Fruit fly (Drosophila melanogaster) whole organism, embryonic: Measurements from ENCODE around the gene CG10274.

Experiments used
- CG10654 ChIP-seq: fragments of 200-800 bp; sonication (Bioruptor generic); optimal IDR thresholded peaks from 2 replicates; lab custom pipeline; 2016; ENCODE audit warnings: missing biosample characterization, missing genetic modification characterization
- CG12104 ChIP-seq: fragments of 200-800 bp; sonication (Bioruptor generic); optimal IDR thresholded peaks from 3 replicates; lab custom pipeline; 2016; ENCODE audit warnings: missing biosample characterization, missing genetic modification characterization
- CG13624 ChIP-seq: fragments of 200-800 bp; sonication (Bioruptor generic); optimal IDR thresholded peaks from 2 replicates; lab custom pipeline; 2016; ENCODE audit warnings: missing biosample characterization, missing genetic modification characterization
- CG13775 ChIP-seq: fragments of 200-800 bp; sonication (Bioruptor generic); optimal IDR thresholded peaks from 3 replicates; lab custom pipeline; 2017; ENCODE audit warnings: missing biosample characterization, mild to moderate bottlenecking, missing genetic modification characterization
- CG14050 ChIP-seq: fragments of 200-800 bp; sonication (Bioruptor generic); IDR thresholded peaks from 3 replicates; pipeline ENCODE4 v1.3.6; 2022; ENCODE audit warnings: missing biosample characterization, missing genetic modification characterization
- CG14710 ChIP-seq: fragments of 200-800 bp; sonication (Bioruptor generic); optimal IDR thresholded peaks from 3 replicates; lab custom pipeline; 2019; ENCODE audit warnings: missing biosample characterization, mild to moderate bottlenecking, missing genetic modification characterization, moderate library complexity
- CG17186 ChIP-seq: fragments of 200-800 bp; sonication (Bioruptor generic); optimal IDR thresholded peaks from 3 replicates; lab custom pipeline; 2017; ENCODE audit warnings: missing biosample characterization, missing genetic modification reagents, missing genetic modification characterization
- CG17912 ChIP-seq: fragments of 200-800 bp; sonication (Bioruptor generic); optimal IDR thresholded peaks from 2 replicates; lab custom pipeline; 2018; ENCODE audit warnings: missing biosample characterization, mild to moderate bottlenecking, missing genetic modification characterization
- CG1832 ChIP-seq: fragments of 200-800 bp; sonication (Bioruptor generic); optimal IDR thresholded peaks from 2 replicates; lab custom pipeline; 2017; ENCODE audit warnings: missing biosample characterization, mild to moderate bottlenecking, missing genetic modification characterization, inconsistent platforms
- CG2120 ChIP-seq: fragments of 200-800 bp; sonication (Bioruptor generic); optimal IDR thresholded peaks from 3 replicates; lab custom pipeline; 2016; ENCODE audit warnings: missing biosample characterization, missing genetic modification characterization
- CG34376 ChIP-seq: fragments of 200-800 bp; sonication (Bioruptor generic); optimal IDR thresholded peaks from 2 replicates; lab custom pipeline; 2018; ENCODE audit warnings: missing biosample characterization, mild to moderate bottlenecking, missing genetic modification characterization
- CG43689 ChIP-seq: fragments of 200-800 bp; sonication (Bioruptor generic); IDR thresholded peaks from 2 replicates; pipeline ENCODE4 v1.3.6; 2022; ENCODE audit warnings: missing biosample characterization, missing genetic modification characterization
- CG6254 ChIP-seq: fragments of 200-800 bp; sonication (Bioruptor generic); optimal IDR thresholded peaks from 3 replicates; lab custom pipeline; 2017; ENCODE audit warnings: mild to moderate bottlenecking, missing biosample characterization, missing genetic modification reagents, missing genetic modification characterization
- CG6765 ChIP-seq: fragments of 200-800 bp; sonication (Bioruptor generic); optimal IDR thresholded peaks from 3 replicates; lab custom pipeline; 2017; ENCODE audit warnings: missing biosample characterization, mild to moderate bottlenecking, missing genetic modification characterization
- Deaf1 ChIP-seq: fragments of 200-800 bp; optimal IDR thresholded peaks from 3 replicates; lab custom pipeline; 2019; ENCODE audit warnings: missing biosample characterization, mild to moderate bottlenecking, missing genetic modification characterization, moderate library complexity
- Doc3 ChIP-seq: fragments of 200-800 bp; sonication (Bioruptor generic); IDR thresholded peaks from 3 replicates; pipeline ENCODE4 v1.3.6; 2022; ENCODE audit warnings: missing biosample characterization, missing genetic modification characterization; ENCODE audit not compliant: partially characterized antibody
- Dref ChIP-seq: fragments of 200-800 bp; sonication (Bioruptor generic); IDR thresholded peaks from 2 replicates; pipeline ENCODE4 v1.3.6; 2022; ENCODE audit warnings: missing biosample characterization, missing genetic modification characterization
- Fer1 ChIP-seq: fragments of 200-800 bp; sonication (Bioruptor generic); optimal IDR thresholded peaks from 2 replicates; lab custom pipeline; 2017; ENCODE audit warnings: missing biosample characterization, mild to moderate bottlenecking, missing genetic modification characterization
- HLH4C ChIP-seq: fragments of 200-800 bp; sonication (Bioruptor generic); IDR thresholded peaks from 3 replicates; pipeline ENCODE4 v1.3.6; 2022; ENCODE audit warnings: missing biosample characterization, missing genetic modification characterization; ENCODE audit not compliant: partially characterized antibody
- Lhr ChIP-seq: fragments of 200-800 bp; sonication (Bioruptor generic); optimal IDR thresholded peaks from 3 replicates; lab custom pipeline; 2017; ENCODE audit warnings: mild to moderate bottlenecking, missing biosample characterization, missing genetic modification reagents, missing genetic modification characterization
- Mad ChIP-seq: fragments of 200-800 bp; sonication (Bioruptor generic); optimal IDR thresholded peaks from 2 replicates; lab custom pipeline; 2016; ENCODE audit warnings: missing biosample characterization, missing genetic modification characterization
- Max ChIP-seq: fragments of 200-800 bp; sonication (Bioruptor generic); optimal IDR thresholded peaks from 2 replicates; lab custom pipeline; 2016; ENCODE audit warnings: missing biosample characterization, mild to moderate bottlenecking, missing genetic modification characterization
- Opbp ChIP-seq: fragments of 200-800 bp; sonication (Bioruptor generic); IDR thresholded peaks from 3 replicates; pipeline ENCODE4 v1.3.6; 2022; ENCODE audit warnings: missing biosample characterization, missing genetic modification characterization; ENCODE audit not compliant: partially characterized antibody
- Optix ChIP-seq: fragments of 200-800 bp; sonication (Bioruptor generic); IDR thresholded peaks from 3 replicates; pipeline ENCODE4 v1.3.6; 2022; ENCODE audit warnings: missing biosample characterization, missing genetic modification characterization
- Sry-δ ChIP-seq: fragments of 200-800 bp; sonication (Bioruptor generic); optimal IDR thresholded peaks from 2 replicates; lab custom pipeline; 2016; ENCODE audit warnings: missing biosample characterization, missing genetic modification characterization
- Stat92E ChIP-seq, 3 experiments: fragments of >200 bp in 2 of 3; fragments of 200-800 bp in 1 of 3; sonication (Bioruptor generic) in 1 of 3; optimal IDR thresholded peaks; 2 replicates each; lab custom pipeline; 2017 to 2019; ENCODE audit warnings: missing biosample characterization in 3 of 3, missing genetic modification characterization in 3 of 3, mild to moderate bottlenecking in 1 of 3, moderate library complexity in 1 of 3
- Trl ChIP-seq, 3 experiments: fragments of >200 bp in 2 of 3; fragments of 200-800 bp in 1 of 3; sonication (Bioruptor generic) in 1 of 3; optimal IDR thresholded peaks; 2 replicates in 1 of 3; 3 replicates in 2 of 3; lab custom pipeline; 2016 to 2017; ENCODE audit warnings: missing biosample characterization in 1 of 3, missing genetic modification characterization in 1 of 3
- ato ChIP-seq: fragments of 200-800 bp; sonication (Bioruptor generic); IDR thresholded peaks from 2 replicates; pipeline ENCODE4 v1.3.6; 2022; ENCODE audit warnings: missing biosample characterization, missing genetic modification characterization; ENCODE audit not compliant: partially characterized antibody
- bowl ChIP-seq: fragments of 200-800 bp; sonication (Bioruptor generic); IDR thresholded peaks from 2 replicates; pipeline ENCODE4 v1.3.6; 2022; ENCODE audit warnings: missing biosample characterization, missing genetic modification characterization
- cg ChIP-seq: fragments of 200-800 bp; sonication (Bioruptor generic); optimal IDR thresholded peaks from 3 replicates; lab custom pipeline; 2019; ENCODE audit warnings: missing biosample characterization, mild to moderate bottlenecking, missing genetic modification characterization, moderate library complexity
- da ChIP-seq: fragments of 200-800 bp; sonication (Bioruptor generic); optimal IDR thresholded peaks from 2 replicates; lab custom pipeline; 2016; ENCODE audit warnings: missing biosample characterization, missing genetic modification characterization
- danr ChIP-seq: fragments of 200-800 bp; sonication (Bioruptor generic); IDR thresholded peaks from 2 replicates; pipeline ENCODE4 v1.3.6; 2022; ENCODE audit warnings: missing biosample characterization, missing genetic modification characterization
- disco-r ChIP-seq: fragments of 200-800 bp; sonication (Bioruptor generic); optimal IDR thresholded peaks from 2 replicates; lab custom pipeline; 2016; ENCODE audit warnings: missing biosample characterization, missing genetic modification characterization
- fd96Cb ChIP-seq: fragments of 200-800 bp; sonication (Bioruptor generic); optimal IDR thresholded peaks from 2 replicates; lab custom pipeline; 2018; ENCODE audit warnings: missing biosample characterization, mild to moderate bottlenecking, missing genetic modification characterization, moderate library complexity
- fru ChIP-seq: fragments of >200 bp; optimal IDR thresholded peaks from 2 replicates; lab custom pipeline; 2017
- ham ChIP-seq: fragments of 200-800 bp; sonication (Bioruptor generic); IDR thresholded peaks from 2 replicates; pipeline ENCODE4 v1.3.6; 2022; ENCODE audit warnings: missing biosample characterization, missing genetic modification characterization
- hb ChIP-seq: fragments of 200-800 bp; sonication (Bioruptor generic); IDR thresholded peaks from 3 replicates; pipeline ENCODE4 v1.3.6; 2022; ENCODE audit warnings: missing biosample characterization, missing genetic modification characterization; ENCODE audit not compliant: partially characterized antibody
- hbn ChIP-seq: fragments of 200-800 bp; sonication (Bioruptor generic); IDR thresholded peaks from 2 replicates; pipeline ENCODE4 v1.3.6; 2022; ENCODE audit warnings: missing biosample characterization, missing genetic modification characterization; ENCODE audit not compliant: partially characterized antibody
- insv ChIP-seq, 2 experiments: fragments of 200-800 bp; sonication (Bioruptor generic); optimal IDR thresholded peaks; 3 replicates each; lab custom pipeline; 2016 to 2018; ENCODE audit warnings: missing biosample characterization in 2 of 2, missing genetic modification characterization in 2 of 2
- inv ChIP-seq: fragments of 200-800 bp; sonication (Bioruptor generic); IDR thresholded peaks from 2 replicates; pipeline ENCODE4 v1.3.6; 2022; ENCODE audit warnings: missing biosample characterization, missing genetic modification characterization; ENCODE audit not compliant: partially characterized antibody
- nerfin-2 ChIP-seq: fragments of 200-800 bp; sonication (Bioruptor generic); IDR thresholded peaks from 2 replicates; pipeline ENCODE4 v1.3.6; 2022; ENCODE audit warnings: missing biosample characterization, missing genetic modification characterization; ENCODE audit not compliant: partially characterized antibody
- nmo ChIP-seq: fragments of 200-800 bp; sonication (Bioruptor generic); optimal IDR thresholded peaks from 2 replicates; lab custom pipeline; 2018; ENCODE audit warnings: missing biosample characterization, mild to moderate bottlenecking, missing genetic modification characterization, moderate library complexity
- pb ChIP-seq: fragments of 200-800 bp; sonication (Bioruptor generic); optimal IDR thresholded peaks from 3 replicates; lab custom pipeline; 2016; ENCODE audit warnings: missing biosample characterization, missing genetic modification characterization
- pros ChIP-seq: fragments of 200-800 bp; sonication (Bioruptor generic); optimal IDR thresholded peaks from 3 replicates; lab custom pipeline; 2019; ENCODE audit warnings: missing biosample characterization, mild to moderate bottlenecking, missing genetic modification characterization, moderate library complexity
- sim ChIP-seq: fragments of 200-800 bp; sonication (Bioruptor generic); IDR thresholded peaks from 2 replicates; pipeline ENCODE4 v1.3.6; 2022; ENCODE audit warnings: missing biosample characterization, missing genetic modification characterization
- so ChIP-seq: fragments of 200-800 bp; sonication (Bioruptor generic); IDR thresholded peaks from 3 replicates; pipeline ENCODE4 v1.3.6; 2022; ENCODE audit warnings: missing biosample characterization, missing genetic modification characterization
- ssp ChIP-seq: fragments of 200-800 bp; sonication (Bioruptor generic); IDR thresholded peaks from 2 replicates; pipeline ENCODE4 v1.3.6; 2022; ENCODE audit warnings: missing biosample characterization, missing genetic modification characterization
- stwl ChIP-seq: fragments of 200-800 bp; sonication (Bioruptor generic); optimal IDR thresholded peaks from 3 replicates; lab custom pipeline; 2018; ENCODE audit warnings: missing biosample characterization, mild to moderate bottlenecking, missing genetic modification characterization, moderate library complexity
- vnd ChIP-seq: fragments of 200-800 bp; sonication (Bioruptor generic); IDR thresholded peaks from 3 replicates; pipeline ENCODE4 v1.3.6; 2022; ENCODE audit warnings: missing biosample characterization, missing genetic modification characterization; ENCODE audit not compliant: partially characterized antibody
- wor ChIP-seq: fragments of 200-800 bp; sonication (Bioruptor generic); IDR thresholded peaks from 2 replicates; pipeline ENCODE4 v1.3.6; 2022; ENCODE audit warnings: missing biosample characterization, missing genetic modification characterization

CG10274 gene

dm6 chr3L:6173826-6174255 is 7.8 kb downstream of the CG10274 start, which contains the start of the genes fmt and CG7376 (continued):
- peak; percentile 80 for TF ChIP-seq nmo (GFP tag; lab: Kevin White, UChicago)
- TF ChIP-seq bowl, result no peak
- peak; percentile 43 for TF ChIP-seq CG2120
- no peak for TF ChIP-seq sim (GFP tag; lab: Robert Waterston, UW)
- TF ChIP-seq inv (GFP tag; lab: Robert Waterston, UW), result peak; percentile 66
- peak; percentile 93 for TF ChIP-seq ssp (GFP tag; lab: Robert Waterston, UW)
- TF ChIP-seq CG43689 (GFP tag; lab: Robert Waterston, UW), result no peak
- no peak for TF ChIP-seq disco-r
- TF ChIP-seq Fer1, result no peak
- TF ChIP-seq CG17186, result peak; percentile 39
- TF ChIP-seq hbn (GFP tag; lab: Robert Waterston, UW), result peak; percentile 40; the same call in 1 of the 2 replicates
- peak; percentile 90 for TF ChIP-seq nerfin-2
- TF ChIP-seq Mad (GFP tag; lab: Kevin White, UChicago), result no peak
- TF ChIP-seq CG34376 (GFP tag; lab: Kevin White, UChicago), result no peak
- no peak for TF ChIP-seq Optix (GFP tag; lab: Robert Waterston, UW)
- TF ChIP-seq CG13775 (GFP tag; lab: Kevin White, UChicago), result peak; percentile 49
- peak; percentile 84 for TF ChIP-seq vnd (GFP tag; lab: Robert Waterston, UW)
- no peak for TF ChIP-seq pros
- peak; percentile 88 for TF ChIP-seq Dref (GFP tag; lab: Robert Waterston, UW)
- TF ChIP-seq CG14710 (tag; lab: Kevin White, UChicago), result peak; percentile 83
- peak; percentile 86 for TF ChIP-seq hb (GFP tag; lab: Robert Waterston, UW)
- TF ChIP-seq pb (GFP tag; lab: Kevin White, UChicago), result no peak
- TF ChIP-seq so (GFP tag; lab: Robert Waterston, UW), result no peak
- no peak for TF ChIP-seq danr (GFP tag; lab: Robert Waterston, UW)
- peak in 1 of 3 experiments; percentile 64 for TF ChIP-seq Stat92E (GFP tag; optimal IDR thresholded peaks at IDR 0.05; lab: Kevin White, UChicago)
- no peak for TF ChIP-seq CG13624 (GFP tag; lab: Kevin White, UChicago)
- no peak for TF ChIP-seq CG17912 (GFP tag; lab: Kevin White, UChicago)
- TF ChIP-seq CG1832, result no peak
- TF ChIP-seq ham, result no peak
- TF ChIP-seq da (GFP tag; lab: Kevin White, UChicago), result no peak
- no peak for TF ChIP-seq CG6765 (GFP tag; lab: Kevin White, UChicago)
- peak; percentile 76 for TF ChIP-seq Sry-δ (GFP tag; lab: Kevin White, UChicago)
- peak; percentile 29 for TF ChIP-seq Lhr
- no peak for TF ChIP-seq CG14050 (GFP tag; lab: Robert Waterston, UW)
- TF ChIP-seq Max (GFP tag; lab: Kevin White, UChicago), result peak; percentile 63
- peak; percentile 79 for TF ChIP-seq ato (GFP tag; lab: Robert Waterston, UW)
- TF ChIP-seq Trl (optimal IDR thresholded peaks at IDR 0.05; lab: Kevin White, UChicago), result no peak
- TF ChIP-seq Trl (GFP tag; optimal IDR thresholded peaks at IDR 0.05; lab: Kevin White, UChicago), result no peak
- peak; percentile 95 for TF ChIP-seq HLH4C (GFP tag; lab: Robert Waterston, UW)
- peak; percentile 78; the same call in 2 of the 3 replicates for TF ChIP-seq Opbp
- TF ChIP-seq wor (GFP tag; lab: Robert Waterston, UW), result no peak
- no peak for TF ChIP-seq Deaf1 (tag; lab: Kevin White, UChicago)
- peak; percentile 27 for TF ChIP-seq CG10654 (GFP tag; lab: Kevin White, UChicago)
- TF ChIP-seq insv (GFP tag; optimal IDR thresholded peaks at IDR 0.05; lab: Kevin White, UChicago), result no peak
- no peak for TF ChIP-seq CG6254
- peak; percentile 86 for TF ChIP-seq stwl (tag; lab: Kevin White, UChicago)
- peak; percentile 34 for TF ChIP-seq CG12104 (GFP tag; lab: Kevin White, UChicago)
- TF ChIP-seq fru (lab: Kevin White, UChicago), result no peak
- TF ChIP-seq fd96Cb (tag; lab: Kevin White, UChicago), result peak; percentile 15
- TF ChIP-seq cg (GFP tag; lab: Kevin White, UChicago), result no peak
- 0 out of 3 replicates have a peak, but pooled peaks have one; percentile 47 for TF ChIP-seq Doc3 (GFP tag; lab: Robert Waterston, UW)
